Worm (Caenorhabditis elegans) whole organism, L2 larva: ENCODE data around the gene Y70G10A.3.

Experiments used
- ama-1 ChIP-seq: fragments of 150-350 bp; optimal IDR thresholded peaks from 2 replicates; lab custom pipeline; 2018; ENCODE audit warnings: inconsistent platforms
- blmp-1 ChIP-seq: sonication (generic microtip); optimal IDR thresholded peaks from 2 replicates; lab custom pipeline; 2017; ENCODE audit warnings: missing genetic modification characterization, mild to moderate bottlenecking, missing compliant biosample characterization, antibody characterized with exemption, moderate library complexity; ENCODE audit not compliant: insufficient read depth
- lsy-2 ChIP-seq, 2 experiments: fragments of 150-350 bp in 1 of 2; sonication (generic microtip) in 1 of 2; optimal IDR thresholded peaks; 2 replicates each; lab custom pipeline; 2014 to 2017; ENCODE audit warnings: missing biosample characterization in 2 of 2, missing genetic modification characterization in 2 of 2
- mdl-1 ChIP-seq, 2 experiments: fragments of 150-350 bp in 1 of 2; sonication (generic microtip) in 1 of 2; optimal IDR thresholded peaks; 2 replicates each; lab custom pipeline; 2017; ENCODE audit warnings: missing biosample characterization in 2 of 2, missing genetic modification characterization in 2 of 2
- nhr-129 ChIP-seq: fragments of 150-350 bp; optimal IDR thresholded peaks from 2 replicates; lab custom pipeline; 2014; ENCODE audit warnings: missing biosample characterization, missing genetic modification characterization
- nhr-237 ChIP-seq: fragments of 150-350 bp; optimal IDR thresholded peaks from 2 replicates; lab custom pipeline; 2014; ENCODE audit warnings: missing biosample characterization, missing genetic modification characterization
- nhr-6 ChIP-seq: fragments of 150-350 bp; optimal IDR thresholded peaks from 2 replicates; lab custom pipeline; 2014; ENCODE audit warnings: missing biosample characterization, missing genetic modification characterization
- sma-3 ChIP-seq: sonication (generic microtip); optimal IDR thresholded peaks from 2 replicates; lab custom pipeline; 2016; ENCODE audit warnings: missing genetic modification reagents, missing genetic modification characterization, missing compliant biosample characterization
- unc-62 ChIP-seq: fragments of 150-350 bp; optimal IDR thresholded peaks from 2 replicates; lab custom pipeline; 2014; ENCODE audit warnings: missing biosample characterization, missing genetic modification reagents, missing genetic modification characterization

ce11 chrIII:10290541-10290940, 51.6 kb downstream of the Y70G10A.3 start:
- TF ChIP-seq blmp-1 (tag; lab: Kevin White, UChicago) (peak; percentile 19), sma-3 (GFP tag; lab: Kevin White, UChicago) (peak; percentile 25), nhr-237 (tag; lab: Kevin White, UChicago) (no peak), lsy-2 (tag; optimal IDR thresholded peaks at IDR 0.05; lab: Kevin White, UChicago) (peak in 1 of 2 experiments; percentile 5), nhr-129 (tag; lab: Kevin White, UChicago) (peak; percentile 77), mdl-1 (tag; optimal IDR thresholded peaks at IDR 0.05; lab: Kevin White, UChicago) (no peak), nhr-6 (tag; lab: Kevin White, UChicago) (no peak), unc-62 (GFP tag; lab: Kevin White, UChicago) (no peak), ama-1 (no peak)
